Fruit fly (Drosophila melanogaster) whole organism, adult: ENCODE results near the gene B-H2.

Source experiments
- CG12768 ChIP-seq: fragments of 200-800 bp; sonication (Bioruptor generic); optimal IDR thresholded peaks from 2 replicates; lab custom pipeline; 2017; ENCODE audit warnings: missing biosample characterization, missing genetic modification characterization, mild to moderate bottlenecking, moderate library complexity, missing genetic modification reagents
- CG1620 ChIP-seq: fragments of 200-800 bp; sonication (Bioruptor generic); optimal IDR thresholded peaks from 2 replicates; lab custom pipeline; 2016; ENCODE audit warnings: missing biosample characterization, missing genetic modification characterization
- CG7045 ChIP-seq: fragments of 200-800 bp; sonication (Bioruptor generic); optimal IDR thresholded peaks from 2 replicates; lab custom pipeline; 2017; ENCODE audit warnings: missing biosample characterization, mild to moderate bottlenecking, missing genetic modification characterization
- CG7101 ChIP-seq: fragments of 200-800 bp; sonication (Bioruptor generic); optimal IDR thresholded peaks from 2 replicates; lab custom pipeline; 2018; ENCODE audit warnings: missing biosample characterization, mild to moderate bottlenecking, missing genetic modification characterization, moderate library complexity
- Clk ChIP-seq: fragments of 200-800 bp; sonication (Bioruptor generic); optimal IDR thresholded peaks from 2 replicates; lab custom pipeline; 2017; ENCODE audit warnings: missing biosample characterization, missing genetic modification characterization
- Crg-1 ChIP-seq: fragments of 200-800 bp; sonication (Bioruptor generic); optimal IDR thresholded peaks from 2 replicates; lab custom pipeline; 2016; ENCODE audit warnings: missing biosample characterization, missing genetic modification characterization
- Hr96 ChIP-seq: fragments of 200-800 bp; sonication (Bioruptor generic); optimal IDR thresholded peaks from 2 replicates; lab custom pipeline; 2016; ENCODE audit warnings: missing biosample characterization, missing genetic modification characterization
- Mnt ChIP-seq: fragments of 200-800 bp; sonication (Bioruptor generic); optimal IDR thresholded peaks from 2 replicates; lab custom pipeline; 2016; ENCODE audit warnings: missing biosample characterization, mild to moderate bottlenecking, missing genetic modification characterization
- bab1 ChIP-seq: fragments of 200-800 bp; sonication (Bioruptor generic); optimal IDR thresholded peaks from 3 replicates; lab custom pipeline; 2019; ENCODE audit warnings: missing biosample characterization, mild to moderate bottlenecking, missing genetic modification characterization, moderate library complexity
- cic ChIP-seq: fragments of 200-800 bp; sonication (Bioruptor generic); optimal IDR thresholded peaks from 2 replicates; lab custom pipeline; 2017; ENCODE audit warnings: missing biosample characterization, mild to moderate bottlenecking, missing genetic modification characterization, moderate library complexity
- kay ChIP-seq: fragments of 200-800 bp; sonication (Bioruptor generic); peaks from one replicate; lab custom pipeline; 2016; ENCODE audit warnings: missing biosample characterization, missing genetic modification characterization, borderline replicate concordance
- ovo ChIP-seq: fragments of 200-800 bp; sonication (Bioruptor generic); optimal IDR thresholded peaks from 2 replicates; lab custom pipeline; 2016; ENCODE audit warnings: missing biosample characterization, missing genetic modification characterization
- pad ChIP-seq: fragments of 200-800 bp; sonication (Bioruptor generic); optimal IDR thresholded peaks from 3 replicates; lab custom pipeline; 2017; ENCODE audit warnings: missing biosample characterization, missing genetic modification characterization, mild to moderate bottlenecking, moderate library complexity, missing genetic modification reagents
- toe ChIP-seq: fragments of 200-800 bp; sonication (Bioruptor generic); optimal IDR thresholded peaks from 2 replicates; lab custom pipeline; 2016; ENCODE audit warnings: missing biosample characterization, missing genetic modification characterization

dm6 chrX:17297924-17298591, 16.3 kb upstream of the B-H2 start:
- TF ChIP-seq kay (no peak), Mnt (GFP tag; lab: Kevin White, UChicago) (no peak), toe (GFP tag; lab: Kevin White, UChicago) (no peak), Crg-1 (no peak), cic (GFP tag; lab: Kevin White, UChicago) (no peak), CG7101 (tag; lab: Kevin White, UChicago) (no peak), Hr96 (GFP tag; lab: Kevin White, UChicago) (no peak), CG12768 (GFP tag; lab: Kevin White, UChicago) (no peak), CG1620 (GFP tag; lab: Kevin White, UChicago) (no peak), CG7045 (GFP tag; lab: Kevin White, UChicago) (no peak), bab1 (no peak), Clk (no peak), pad (no peak), ovo (no peak)
